Worm (Caenorhabditis elegans) whole organism, mixed stage, embryonic: ENCODE results near the gene Y53C12A.8.

Experiments used
- bed-3 ChIP-seq: fragments of 200-800 bp; sonication (Bioruptor generic); optimal IDR thresholded peaks from 3 replicates; lab custom pipeline; 2018; ENCODE audit warnings: mild to moderate bottlenecking, missing genetic modification characterization, moderate library complexity, missing compliant biosample characterization
- ceh-83 ChIP-seq: fragments of 200-800 bp; sonication (Bioruptor generic); optimal IDR thresholded peaks from 2 replicates; lab custom pipeline; 2018; ENCODE audit warnings: mild to moderate bottlenecking, missing genetic modification characterization, missing compliant biosample characterization
- ces-1 ChIP-seq: fragments of 150-350 bp; optimal IDR thresholded peaks from 2 replicates; lab custom pipeline; 2014; ENCODE audit warnings: missing biosample characterization, missing genetic modification reagents, missing genetic modification characterization
- elt-1 ChIP-seq: sonication (generic microtip); optimal IDR thresholded peaks from 2 replicates; lab custom pipeline; 2017; ENCODE audit warnings: missing genetic modification characterization, mild to moderate bottlenecking, missing compliant biosample characterization, antibody characterized with exemption, moderate library complexity, borderline replicate concordance; ENCODE audit not compliant: insufficient read depth
- elt-3 ChIP-seq: fragments of 150-350 bp; optimal IDR thresholded peaks from 2 replicates; lab custom pipeline; 2014; ENCODE audit warnings: missing biosample characterization, missing genetic modification characterization
- nhr-237 ChIP-seq: fragments of 150-350 bp; optimal IDR thresholded peaks from 2 replicates; lab custom pipeline; 2014; ENCODE audit warnings: missing biosample characterization, missing genetic modification characterization
- nhr-76 ChIP-seq: sonication (generic microtip); optimal IDR thresholded peaks from 2 replicates; lab custom pipeline; 2017; ENCODE audit warnings: missing biosample characterization, missing genetic modification characterization
- pha-4 ChIP-seq: fragments of 150-350 bp; optimal IDR thresholded peaks from 2 replicates; lab custom pipeline; 2018; ENCODE audit warnings: missing biosample characterization, missing genetic modification reagents, missing genetic modification characterization
- snpc-4 ChIP-seq: fragments of 150-350 bp; optimal IDR thresholded peaks from 2 replicates; lab custom pipeline; 2014; ENCODE audit warnings: missing biosample characterization, missing genetic modification characterization
- tbx-8 ChIP-seq: fragments of 200-800 bp; sonication (Bioruptor generic); optimal IDR thresholded peaks from 2 replicates; lab custom pipeline; 2018; ENCODE audit warnings: mild to moderate bottlenecking, missing genetic modification characterization, moderate library complexity, missing compliant biosample characterization
- unc-62 ChIP-seq: fragments of 150-350 bp; optimal IDR thresholded peaks from 2 replicates; lab custom pipeline; 2014; ENCODE audit warnings: missing biosample characterization, missing genetic modification reagents, missing genetic modification characterization
- zip-8 ChIP-seq: fragments of 150-350 bp; optimal IDR thresholded peaks from 2 replicates; lab custom pipeline; 2014; ENCODE audit warnings: missing biosample characterization, missing genetic modification characterization
- ztf-11 ChIP-seq: fragments of 150-350 bp; optimal IDR thresholded peaks from 2 replicates; lab custom pipeline; 2014; ENCODE audit warnings: missing biosample characterization, missing genetic modification characterization

- TF ChIP-seq snpc-4 (tag; lab: Kevin White, UChicago): no peak
- TF ChIP-seq tbx-8: no peak
- no peak for TF ChIP-seq ceh-83 (GFP tag; lab: Kevin White, UChicago)
- no peak for TF ChIP-seq elt-3 (tag; lab: Kevin White, UChicago)
- TF ChIP-seq nhr-76: no peak
- no peak for TF ChIP-seq unc-62
- TF ChIP-seq pha-4 (tag; lab: Kevin White, UChicago): no peak
- no peak for TF ChIP-seq zip-8 (tag; lab: Kevin White, UChicago)
- TF ChIP-seq ces-1: no peak
- TF ChIP-seq nhr-237 (tag; lab: Kevin White, UChicago): no peak
- TF ChIP-seq elt-1: no peak
- no peak for TF ChIP-seq ztf-11
- no peak for TF ChIP-seq bed-3
These were observed at the start of gene Y53C12A.8, which contains the start of gene Y53C12A.7 for ce11 chrII:9700363-9700762.
